Fruit fly (Drosophila melanogaster) whole organism, embryonic: ENCODE measurements around the gene Grd.
A peak's percentile ranks its signal among the peaks of the same experiment; 100 is the strongest.

ENCODE experiments used
- Adf1 ChIP-seq: fragments of 200-800 bp; sonication (Bioruptor generic); IDR thresholded peaks from 2 replicates; pipeline ENCODE4 v1.3.6; 2022; ENCODE audit warnings: missing biosample characterization, missing genetic modification characterization
- Atf-2 ChIP-seq: fragments of 200-800 bp; sonication (Bioruptor generic); optimal IDR thresholded peaks from 2 replicates; lab custom pipeline; 2016; ENCODE audit warnings: missing biosample characterization, missing genetic modification characterization
- Atf6 ChIP-seq: fragments of 200-800 bp; sonication (Bioruptor generic); IDR thresholded peaks from 2 replicates; pipeline ENCODE4 v1.3.6; 2022; ENCODE audit warnings: missing biosample characterization, missing genetic modification characterization
- B-H2 ChIP-seq: fragments of 200-800 bp; sonication (Bioruptor generic); optimal IDR thresholded peaks from 2 replicates; lab custom pipeline; 2018; ENCODE audit warnings: missing biosample characterization, mild to moderate bottlenecking, missing genetic modification characterization
- Blimp-1 ChIP-seq: fragments of 200-800 bp; sonication (Bioruptor generic); optimal IDR thresholded peaks from 3 replicates; lab custom pipeline; 2018; ENCODE audit warnings: missing biosample characterization, missing genetic modification characterization, mild to moderate bottlenecking, moderate library complexity, missing genetic modification reagents
- BtbVII ChIP-seq: fragments of 200-800 bp; sonication (Bioruptor generic); optimal IDR thresholded peaks from 3 replicates; lab custom pipeline; 2017; ENCODE audit warnings: missing biosample characterization, mild to moderate bottlenecking, missing genetic modification characterization
- CG10147 ChIP-seq: fragments of 200-800 bp; sonication (Bioruptor generic); optimal IDR thresholded peaks from 2 replicates; lab custom pipeline; 2019; ENCODE audit warnings: missing biosample characterization, mild to moderate bottlenecking, missing genetic modification characterization, moderate library complexity
- CG10209 ChIP-seq: fragments of 200-800 bp; sonication (Bioruptor generic); optimal IDR thresholded peaks from 3 replicates; lab custom pipeline; 2017; ENCODE audit warnings: missing biosample characterization, mild to moderate bottlenecking, missing genetic modification characterization, missing genetic modification reagents
- CG11093 ChIP-seq: fragments of 200-800 bp; sonication (Bioruptor generic); IDR thresholded peaks from 3 replicates; pipeline ENCODE4 v1.3.6; 2022; ENCODE audit warnings: missing biosample characterization, missing genetic modification characterization
- CG11247 ChIP-seq: fragments of 200-800 bp; sonication (Bioruptor generic); IDR thresholded peaks from 2 replicates; pipeline ENCODE4 v1.3.6; 2022; ENCODE audit warnings: missing biosample characterization, missing genetic modification characterization
- CG11696 ChIP-seq: fragments of 200-800 bp; sonication (Bioruptor generic); IDR thresholded peaks from 2 replicates; pipeline ENCODE4 v1.3.6; 2022; ENCODE audit warnings: missing biosample characterization, missing genetic modification characterization
- CG12942 ChIP-seq: fragments of 200-800 bp; sonication (Bioruptor generic); optimal IDR thresholded peaks from 3 replicates; lab custom pipeline; 2016; ENCODE audit warnings: missing biosample characterization, missing genetic modification characterization
- CG13424 ChIP-seq: fragments of 200-800 bp; sonication (Bioruptor generic); optimal IDR thresholded peaks from 2 replicates; lab custom pipeline; 2019; ENCODE audit warnings: missing biosample characterization, mild to moderate bottlenecking, missing genetic modification characterization, moderate library complexity
- CG15269 ChIP-seq: fragments of 200-800 bp; sonication (Bioruptor generic); optimal IDR thresholded peaks from 2 replicates; lab custom pipeline; 2018; ENCODE audit warnings: missing biosample characterization, mild to moderate bottlenecking, missing genetic modification characterization, moderate library complexity
- CG16779 ChIP-seq: fragments of 200-800 bp; sonication (Bioruptor generic); IDR thresholded peaks from 2 replicates; pipeline ENCODE4 v1.3.6; 2022; ENCODE audit warnings: missing biosample characterization, missing genetic modification characterization
- CG17186 ChIP-seq: fragments of 200-800 bp; sonication (Bioruptor generic); optimal IDR thresholded peaks from 3 replicates; lab custom pipeline; 2017; ENCODE audit warnings: missing biosample characterization, missing genetic modification reagents, missing genetic modification characterization
- CG17829 ChIP-seq: fragments of 200-800 bp; optimal IDR thresholded peaks from 2 replicates; lab custom pipeline; 2019; ENCODE audit warnings: missing biosample characterization, mild to moderate bottlenecking, missing genetic modification characterization, moderate library complexity
- CG18262 ChIP-seq: fragments of 200-800 bp; optimal IDR thresholded peaks from 3 replicates; lab custom pipeline; 2019; ENCODE audit warnings: missing biosample characterization, mild to moderate bottlenecking, missing genetic modification characterization, moderate library complexity
- CG2120 ChIP-seq: fragments of 200-800 bp; sonication (Bioruptor generic); optimal IDR thresholded peaks from 3 replicates; lab custom pipeline; 2016; ENCODE audit warnings: missing biosample characterization, missing genetic modification characterization
- CG33213 ChIP-seq: fragments of 200-800 bp; sonication (Bioruptor generic); optimal IDR thresholded peaks from 3 replicates; lab custom pipeline; 2016; ENCODE audit warnings: missing biosample characterization, missing genetic modification characterization
- CG34376 ChIP-seq: fragments of 200-800 bp; sonication (Bioruptor generic); optimal IDR thresholded peaks from 2 replicates; lab custom pipeline; 2018; ENCODE audit warnings: missing biosample characterization, mild to moderate bottlenecking, missing genetic modification characterization
- CG4328 ChIP-seq: fragments of 200-800 bp; sonication (Bioruptor generic); optimal IDR thresholded peaks from 3 replicates; lab custom pipeline; 2017; ENCODE audit warnings: missing biosample characterization, missing genetic modification reagents, missing genetic modification characterization
- CG4820 ChIP-seq: fragments of 200-800 bp; sonication (Bioruptor generic); optimal IDR thresholded peaks from 3 replicates; lab custom pipeline; 2016; ENCODE audit warnings: missing biosample characterization, missing genetic modification characterization
- CG6765 ChIP-seq: fragments of 200-800 bp; sonication (Bioruptor generic); optimal IDR thresholded peaks from 3 replicates; lab custom pipeline; 2017; ENCODE audit warnings: missing biosample characterization, mild to moderate bottlenecking, missing genetic modification characterization
- CG9727 ChIP-seq: fragments of 200-800 bp; sonication (Bioruptor generic); optimal IDR thresholded peaks from 3 replicates; lab custom pipeline; 2017; ENCODE audit warnings: missing biosample characterization, mild to moderate bottlenecking, missing genetic modification characterization
- CG9797 ChIP-seq: fragments of 200-800 bp; sonication (Bioruptor generic); optimal IDR thresholded peaks from 3 replicates; lab custom pipeline; 2018; ENCODE audit warnings: missing biosample characterization, mild to moderate bottlenecking, missing genetic modification characterization
- D19A ChIP-seq: fragments of 200-800 bp; optimal IDR thresholded peaks from 3 replicates; lab custom pipeline; 2019; ENCODE audit warnings: missing biosample characterization, mild to moderate bottlenecking, missing genetic modification characterization, moderate library complexity
- Dbx ChIP-seq: fragments of 200-800 bp; sonication (Bioruptor generic); IDR thresholded peaks from 3 replicates; pipeline ENCODE4 v1.3.6; 2022; ENCODE audit warnings: missing biosample characterization, missing genetic modification characterization
- Deaf1 ChIP-seq: fragments of 200-800 bp; optimal IDR thresholded peaks from 3 replicates; lab custom pipeline; 2019; ENCODE audit warnings: missing biosample characterization, mild to moderate bottlenecking, missing genetic modification characterization, moderate library complexity
- Dek ChIP-seq: fragments of 200-800 bp; sonication (Bioruptor generic); optimal IDR thresholded peaks from 3 replicates; lab custom pipeline; 2019; ENCODE audit warnings: missing biosample characterization, mild to moderate bottlenecking, missing genetic modification characterization, moderate library complexity
- Ets65A ChIP-seq: fragments of 200-800 bp; sonication (Bioruptor generic); peaks from one replicate; lab custom pipeline; 2016; ENCODE audit warnings: missing biosample characterization, missing genetic modification characterization
- Fer2 ChIP-seq: fragments of 200-800 bp; sonication (Bioruptor generic); optimal IDR thresholded peaks from 2 replicates; lab custom pipeline; 2018; ENCODE audit warnings: missing biosample characterization, mild to moderate bottlenecking, missing genetic modification characterization, moderate library complexity
- Gug ChIP-seq: fragments of 200-800 bp; sonication (Bioruptor generic); IDR thresholded peaks from 4 replicates; pipeline ENCODE4 v1.3.6; 2022; ENCODE audit warnings: missing biosample characterization, missing genetic modification characterization
- Hmx ChIP-seq: fragments of 200-800 bp; sonication (Bioruptor generic); optimal IDR thresholded peaks from 2 replicates; lab custom pipeline; 2016; ENCODE audit warnings: missing biosample characterization, missing genetic modification characterization
- Jarid2 ChIP-seq: fragments of 200-800 bp; sonication (Bioruptor generic); optimal IDR thresholded peaks from 3 replicates; lab custom pipeline; 2017; ENCODE audit warnings: mild to moderate bottlenecking, missing biosample characterization, missing genetic modification reagents, missing genetic modification characterization
- Lpt ChIP-seq: fragments of >200 bp; optimal IDR thresholded peaks from 2 replicates; lab custom pipeline; 2018; ENCODE audit warnings: missing biosample characterization, missing genetic modification characterization
- Opbp ChIP-seq: fragments of 200-800 bp; sonication (Bioruptor generic); IDR thresholded peaks from 3 replicates; pipeline ENCODE4 v1.3.6; 2022; ENCODE audit warnings: missing biosample characterization, missing genetic modification characterization; ENCODE audit not compliant: partially characterized antibody
- Sry-β ChIP-seq: fragments of 200-800 bp; sonication (Bioruptor generic); optimal IDR thresholded peaks from 2 replicates; lab custom pipeline; 2018; ENCODE audit warnings: missing biosample characterization, mild to moderate bottlenecking, missing genetic modification characterization, moderate library complexity
- ash1 ChIP-seq: fragments of 200-800 bp; sonication (Bioruptor generic); optimal IDR thresholded peaks from 2 replicates; lab custom pipeline; 2018; ENCODE audit warnings: missing biosample characterization, mild to moderate bottlenecking, missing genetic modification characterization
- cg ChIP-seq: fragments of 200-800 bp; sonication (Bioruptor generic); optimal IDR thresholded peaks from 3 replicates; lab custom pipeline; 2019; ENCODE audit warnings: missing biosample characterization, mild to moderate bottlenecking, missing genetic modification characterization, moderate library complexity
- croc ChIP-seq: fragments of 200-800 bp; sonication (Bioruptor generic); conservative IDR thresholded peaks from 3 replicates; pipeline ENCODE4 v1.3.6; 2022; ENCODE audit warnings: missing biosample characterization, missing genetic modification characterization
- dmrt11E ChIP-seq: fragments of 200-800 bp; sonication (Bioruptor generic); optimal IDR thresholded peaks from 3 replicates; lab custom pipeline; 2018; ENCODE audit warnings: missing biosample characterization, mild to moderate bottlenecking, missing genetic modification characterization, moderate library complexity
- fd3F ChIP-seq: fragments of 200-800 bp; sonication (Bioruptor generic); optimal IDR thresholded peaks from 2 replicates; lab custom pipeline; 2018; ENCODE audit warnings: missing biosample characterization, mild to moderate bottlenecking, missing genetic modification characterization, moderate library complexity
- hb ChIP-seq: fragments of 200-800 bp; sonication (Bioruptor generic); IDR thresholded peaks from 3 replicates; pipeline ENCODE4 v1.3.6; 2022; ENCODE audit warnings: missing biosample characterization, missing genetic modification characterization; ENCODE audit not compliant: partially characterized antibody
- insv ChIP-seq, 2 experiments: fragments of 200-800 bp; sonication (Bioruptor generic); optimal IDR thresholded peaks; 3 replicates each; lab custom pipeline; 2016 to 2018; ENCODE audit warnings: missing biosample characterization in 2 of 2, missing genetic modification characterization in 2 of 2
- pho ChIP-seq: fragments of 200-800 bp; sonication (Bioruptor generic); optimal IDR thresholded peaks from 2 replicates; lab custom pipeline; 2016; ENCODE audit warnings: missing biosample characterization, missing genetic modification characterization
- phol ChIP-seq: fragments of 200-800 bp; sonication (Bioruptor generic); optimal IDR thresholded peaks from 3 replicates; lab custom pipeline; 2018; ENCODE audit warnings: missing biosample characterization, mild to moderate bottlenecking, missing genetic modification characterization, moderate library complexity
- pros ChIP-seq: fragments of 200-800 bp; sonication (Bioruptor generic); optimal IDR thresholded peaks from 3 replicates; lab custom pipeline; 2019; ENCODE audit warnings: missing biosample characterization, mild to moderate bottlenecking, missing genetic modification characterization, moderate library complexity
- tup ChIP-seq: fragments of 200-800 bp; sonication (Bioruptor generic); optimal IDR thresholded peaks from 2 replicates; lab custom pipeline; 2016; ENCODE audit warnings: missing biosample characterization, mild to moderate bottlenecking, missing genetic modification characterization, moderate library complexity
- wek ChIP-seq: fragments of 200-800 bp; sonication (Bioruptor generic); optimal IDR thresholded peaks from 3 replicates; lab custom pipeline; 2018; ENCODE audit warnings: missing biosample characterization, mild to moderate bottlenecking, missing genetic modification characterization, moderate library complexity
- zf30C ChIP-seq: fragments of 200-800 bp; sonication (Bioruptor generic); optimal IDR thresholded peaks from 3 replicates; lab custom pipeline; 2018; ENCODE audit warnings: missing biosample characterization, mild to moderate bottlenecking, missing genetic modification characterization

Grd gene

DNA sequence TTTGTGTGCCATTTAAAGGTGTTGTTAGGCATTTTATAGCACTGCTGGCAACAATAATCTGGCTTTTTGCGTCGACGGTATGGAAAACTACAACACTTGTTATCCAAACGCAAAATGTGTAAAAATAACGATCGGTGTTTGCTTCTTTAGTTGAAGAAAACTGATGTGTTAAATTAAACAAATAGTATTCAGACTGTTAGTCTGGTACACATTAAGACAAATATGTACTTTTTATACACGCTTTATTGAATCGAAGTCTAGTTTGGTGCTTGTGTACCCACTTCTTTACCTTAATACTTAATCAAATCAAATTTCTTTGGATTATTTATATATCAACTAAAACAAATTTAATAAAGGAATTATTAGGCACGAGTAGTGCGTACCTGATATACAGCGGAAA is 31.6 kb upstream of the Grd start (continued):
- TF ChIP-seq Atf-2 (GFP tag; lab: Kevin White, UChicago) (no peak), Fer2 (tag; lab: Kevin White, UChicago) (peak; percentile 52), wek (no peak), CG17829 (tag; lab: Kevin White, UChicago) (no peak), Dek (peak; percentile 67), fd3F (GFP tag; lab: Kevin White, UChicago) (peak; percentile 87), CG33213 (GFP tag; lab: Kevin White, UChicago) (no peak), CG13424 (tag; lab: Kevin White, UChicago) (no peak), Dbx (GFP tag; lab: Robert Waterston, UW) (0 out of 3 replicates have a peak, but pooled peaks have one; percentile 47), Adf1 (GFP tag; lab: Robert Waterston, UW) (peak; percentile 50; the same call in 1 of the 2 replicates), croc (GFP tag; lab: Robert Waterston, UW) (no peak), CG4820 (GFP tag; lab: Kevin White, UChicago) (no peak), Opbp (no peak), BtbVII (peak; percentile 79), CG16779 (GFP tag; lab: Robert Waterston, UW) (no peak), pho (peak; percentile 39), CG4328 (GFP tag; lab: Kevin White, UChicago) (peak; percentile 13), Deaf1 (tag; lab: Kevin White, UChicago) (no peak), CG12942 (no peak), CG11093 (GFP tag; lab: Robert Waterston, UW) (no peak), D19A (no peak), CG11696 (GFP tag; lab: Robert Waterston, UW) (no peak), CG6765 (GFP tag; lab: Kevin White, UChicago) (peak; percentile 66), CG10147 (no peak), CG2120 (GFP tag; lab: Kevin White, UChicago) (peak; percentile 62), Ets65A (no peak), pros (no peak), insv (GFP tag; optimal IDR thresholded peaks at IDR 0.05; lab: Kevin White, UChicago) (no peak), B-H2 (GFP tag; lab: Kevin White, UChicago) (peak; percentile 80), CG9797 (no peak), ash1 (GFP tag; lab: Kevin White, UChicago) (peak; percentile 18), CG17186 (no peak), CG18262 (tag; lab: Kevin White, UChicago) (no peak), dmrt11E (no peak), tup (GFP tag; lab: Kevin White, UChicago) (no peak), CG15269 (tag; lab: Kevin White, UChicago) (no peak), CG34376 (GFP tag; lab: Kevin White, UChicago) (no peak), CG9727 (peak; percentile 7), CG11247 (GFP tag; lab: Robert Waterston, UW) (peak; percentile 49; the same call in 1 of the 2 replicates), Atf6 (peak; percentile 80), Jarid2 (peak; percentile 2), Hmx (GFP tag; lab: Kevin White, UChicago) (no peak), zf30C (GFP tag; lab: Kevin White, UChicago) (no peak), Blimp-1 (GFP tag; lab: Kevin White, UChicago) (no peak), CG10209 (peak; percentile 57), Lpt (GFP tag; lab: Kevin White, UChicago) (no peak), cg (GFP tag; lab: Kevin White, UChicago) (no peak), hb (no peak), phol (tag; lab: Kevin White, UChicago) (no peak), Gug (GFP tag; lab: Robert Waterston, UW) (no peak), Sry-β (GFP tag; lab: Kevin White, UChicago) (no peak)
